Fruit fly (Drosophila melanogaster) S2 (cell line): ENCODE measurements around the gene CG33061.

Experiments used
- CG8478 ChIP-seq: fragments of >200 bp; optimal IDR thresholded peaks from 2 replicates; lab custom pipeline; 2018
- CTCF ChIP-seq, 2 experiments: fragments of >200 bp; optimal IDR thresholded peaks; 2 replicates each; lab custom pipeline; 2018

dm6 chr3L:16347914-16348313, 18.3 kb downstream of the CG33061 start, which contains the start of gene mRpS34:
- TF ChIP-seq CTCF (optimal IDR thresholded peaks at IDR 0.05; lab: Kevin White, UChicago) (no peak), CG8478 (lab: Kevin White, UChicago) (no peak)
